Fruit fly (Drosophila melanogaster) whole organism, prepupa: ENCODE results near the gene CG10324.

Source experiments
- Blimp-1 ChIP-seq: fragments of 200-800 bp; sonication (Bioruptor generic); optimal IDR thresholded peaks from 3 replicates; lab custom pipeline; 2017; ENCODE audit warnings: missing biosample characterization, missing genetic modification characterization, mild to moderate bottlenecking, moderate library complexity, missing genetic modification reagents
- CG16779 ChIP-seq: fragments of 200-800 bp; sonication (Bioruptor generic); optimal IDR thresholded peaks from 3 replicates; lab custom pipeline; 2017; ENCODE audit warnings: missing biosample characterization, mild to moderate bottlenecking, missing genetic modification characterization
- CG6163 ChIP-seq: fragments of 200-800 bp; sonication (Bioruptor generic); IDR thresholded peaks from 3 replicates; pipeline ENCODE4 v1.3.6; 2022; ENCODE audit warnings: missing biosample characterization, missing genetic modification characterization
- Gug ChIP-seq: fragments of 200-800 bp; sonication (Bioruptor generic); IDR thresholded peaks from 2 replicates; pipeline ENCODE4 v1.3.6; 2022; ENCODE audit warnings: missing biosample characterization, missing genetic modification characterization
- Hr38 ChIP-seq: sonication (Bioruptor generic); optimal IDR thresholded peaks from 2 replicates; lab custom pipeline; 2016; ENCODE audit warnings: missing biosample characterization, missing genetic modification characterization
- acj6 ChIP-seq: fragments of 200-800 bp; sonication (Bioruptor generic); optimal IDR thresholded peaks from 3 replicates; lab custom pipeline; 2016; ENCODE audit warnings: missing biosample characterization, missing genetic modification characterization
- dsx ChIP-seq: fragments of 200-800 bp; optimal IDR thresholded peaks from 3 replicates; lab custom pipeline; 2019; ENCODE audit warnings: missing biosample characterization, mild to moderate bottlenecking, missing genetic modification characterization, moderate library complexity; ENCODE audit not compliant: poor library complexity, severe bottlenecking
- esn ChIP-seq: fragments of 200-800 bp; sonication (Bioruptor generic); optimal IDR thresholded peaks from 2 replicates; lab custom pipeline; 2016; ENCODE audit warnings: missing biosample characterization, mild to moderate bottlenecking, missing genetic modification characterization, moderate library complexity
- svp ChIP-seq: fragments of 200-800 bp; sonication (Bioruptor generic); peaks from one replicate; lab custom pipeline; 2016; ENCODE audit warnings: missing biosample characterization, missing genetic modification characterization

DNA sequence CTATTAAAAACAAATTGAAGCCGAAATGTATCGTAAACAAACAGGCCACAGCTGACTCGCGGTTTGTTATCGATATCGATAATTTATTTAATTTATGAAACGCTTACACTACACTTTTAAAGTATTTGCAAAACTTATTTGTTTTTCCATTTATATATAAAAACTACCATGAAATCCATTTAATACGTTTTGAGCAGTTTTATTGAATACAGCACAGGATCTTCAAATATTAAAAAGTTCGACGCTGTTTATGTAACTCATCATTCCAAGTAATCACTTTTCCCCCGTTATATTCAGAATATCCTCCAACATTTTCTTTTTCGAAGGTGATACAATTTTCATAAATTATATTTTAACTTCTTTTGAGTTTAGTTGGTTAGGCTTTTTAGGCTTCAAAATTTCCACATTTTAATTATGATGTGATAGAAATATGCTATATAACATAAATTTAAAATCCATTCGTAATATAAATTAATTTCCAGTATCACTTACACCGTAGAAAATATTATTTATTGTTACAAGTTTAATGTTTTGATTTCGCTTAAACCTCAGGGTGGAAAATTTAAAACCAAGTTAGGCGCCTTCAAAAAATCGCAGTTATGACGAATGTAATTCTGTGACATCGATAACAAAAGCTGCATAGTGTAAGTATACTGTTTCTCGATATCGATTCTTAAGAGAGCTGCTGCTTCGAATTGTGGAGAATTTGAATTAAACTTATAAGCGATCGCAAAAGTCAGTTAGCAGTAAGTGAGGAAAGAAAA is at the start of gene CG10324, which contains the start of gene CCT3:
- no peak for TF ChIP-seq svp (GFP tag; lab: Kevin White, UChicago)
- TF ChIP-seq Hr38 (GFP tag; lab: Kevin White, UChicago): no peak
- TF ChIP-seq esn (GFP tag; lab: Kevin White, UChicago): peak; percentile 70
- TF ChIP-seq dsx (GFP tag; lab: Kevin White, UChicago): no peak
- TF ChIP-seq CG16779: no peak
- TF ChIP-seq CG6163 (GFP tag; lab: Robert Waterston, UW): no peak; the same call in 1 of the 3 replicates
- TF ChIP-seq Blimp-1: no peak
- TF ChIP-seq Gug (GFP tag; lab: Robert Waterston, UW): peak; percentile 56
- TF ChIP-seq acj6 (GFP tag; lab: Kevin White, UChicago): no peak
